Worm (Caenorhabditis elegans) whole organism, midembryonic: ENCODE results near the gene csp-2.

ENCODE experiments used
- T22C8.4 ChIP-seq: fragments of 200-800 bp; sonication (Bioruptor generic); IDR thresholded peaks from 2 replicates; pipeline ENCODE4 v1.3.6; 2022; ENCODE audit warnings: missing genetic modification characterization, missing compliant biosample characterization
- cog-1 ChIP-seq: sonication (generic microtip); optimal IDR thresholded peaks from 2 replicates; lab custom pipeline; 2016; ENCODE audit warnings: missing genetic modification characterization, missing compliant biosample characterization
- flt-1 ChIP-seq: fragments of 200-800 bp; sonication (Bioruptor generic); IDR thresholded peaks from 2 replicates; pipeline ENCODE4 v1.3.6; 2022; ENCODE audit warnings: missing genetic modification characterization, missing compliant biosample characterization
- klf-2 ChIP-seq: fragments of 200-800 bp; sonication (Bioruptor generic); conservative IDR thresholded peaks from 2 replicates; pipeline ENCODE4 v1.3.6; 2022; ENCODE audit warnings: missing genetic modification reagents, missing genetic modification characterization, missing compliant biosample characterization
- med-1 ChIP-seq: sonication (generic microtip); optimal IDR thresholded peaks from 2 replicates; lab custom pipeline; 2017; ENCODE audit warnings: missing genetic modification characterization, mild to moderate bottlenecking, missing compliant biosample characterization, antibody characterized with exemption, missing genetic modification reagents; ENCODE audit not compliant: insufficient read depth
- ref-1 ChIP-seq: fragments of 200-800 bp; sonication (Bioruptor generic); conservative IDR thresholded peaks from 2 replicates; pipeline ENCODE4 v1.3.6; 2022; ENCODE audit warnings: missing genetic modification reagents, missing genetic modification characterization, missing compliant biosample characterization
- tab-1 ChIP-seq: fragments of 200-800 bp; sonication (Bioruptor generic); IDR thresholded peaks from 2 replicates; pipeline ENCODE4 v1.3.6; 2022; ENCODE audit warnings: missing genetic modification characterization, missing compliant biosample characterization
- ztf-23 ChIP-seq: fragments of 200-800 bp; sonication (Bioruptor generic); IDR thresholded peaks from 2 replicates; pipeline ENCODE4 v1.3.6; 2022; ENCODE audit warnings: missing genetic modification reagents, missing genetic modification characterization, missing compliant biosample characterization
- ztf-29 ChIP-seq: fragments of 200-800 bp; sonication (Bioruptor generic); IDR thresholded peaks from 2 replicates; pipeline ENCODE4 v1.3.6; 2022; ENCODE audit warnings: missing genetic modification reagents, missing genetic modification characterization, missing compliant biosample characterization

The csp-2 gene

ce11 chrIV:6325772-6326171, 18.2 kb downstream of the csp-2 start:
- no peak for TF ChIP-seq tab-1 (GFP tag; lab: Robert Waterston, UW)

- no peak for TF ChIP-seq T22C8.4 (GFP tag; lab: Robert Waterston, UW)
- no peak for TF ChIP-seq ref-1 (GFP tag; lab: Robert Waterston, UW)
These were observed 18.9 kb downstream of the csp-2 start, which contains the start of gene lsm-8 for ce11 chrIV:6326448-6326847. Gene lsm-8 (plus strand): TSS chrIV:6326526.

ce11 chrIV:6327363-6328015, 19.9 kb downstream of the csp-2 start:
- TF ChIP-seq ztf-29 (GFP tag; lab: Robert Waterston, UW): no peak
- TF ChIP-seq cog-1 (tag; lab: Kevin White, UChicago): no peak
- no peak for TF ChIP-seq flt-1
- no peak for TF ChIP-seq ref-1 (GFP tag; lab: Robert Waterston, UW)
- TF ChIP-seq ztf-23 (GFP tag; lab: Robert Waterston, UW): no peak
- no peak for TF ChIP-seq med-1 (GFP tag; lab: Kevin White, UChicago)
- TF ChIP-seq klf-2 (GFP tag; lab: Robert Waterston, UW): no peak
- TF ChIP-seq tab-1 (GFP tag; lab: Robert Waterston, UW): no peak
- TF ChIP-seq T22C8.4 (GFP tag; lab: Robert Waterston, UW): no peak

- TF ChIP-seq cog-1 (tag; lab: Kevin White, UChicago): no peak
- TF ChIP-seq ztf-29 (GFP tag; lab: Robert Waterston, UW): no peak
- no peak for TF ChIP-seq med-1 (GFP tag; lab: Kevin White, UChicago)
- TF ChIP-seq T22C8.4 (GFP tag; lab: Robert Waterston, UW): no peak
- no peak for TF ChIP-seq ref-1 (GFP tag; lab: Robert Waterston, UW)
- TF ChIP-seq flt-1: no peak
- no peak for TF ChIP-seq ztf-23 (GFP tag; lab: Robert Waterston, UW)
- TF ChIP-seq tab-1 (GFP tag; lab: Robert Waterston, UW): no peak
- TF ChIP-seq klf-2 (GFP tag; lab: Robert Waterston, UW): no peak
These were observed 20.7 kb downstream of the csp-2 start for ce11 chrIV:6328198-6328597.

- no peak for TF ChIP-seq flt-1
- TF ChIP-seq tab-1 (GFP tag; lab: Robert Waterston, UW): no peak
- TF ChIP-seq ref-1 (GFP tag; lab: Robert Waterston, UW): no peak
- no peak for TF ChIP-seq ztf-29 (GFP tag; lab: Robert Waterston, UW)
- no peak for TF ChIP-seq cog-1 (tag; lab: Kevin White, UChicago)
These were observed 21.8 kb downstream of the csp-2 start, which contains the start of gene seu-1 for ce11 chrIV:6329339-6329738. Gene seu-1 (plus strand): TSS chrIV:6329639.

- TF ChIP-seq klf-2 (GFP tag; lab: Robert Waterston, UW) (no peak), tab-1 (GFP tag; lab: Robert Waterston, UW) (no peak)
These were observed 23.3 kb downstream of the csp-2 start for ce11 chrIV:6330790-6331189.

ce11 chrIV:6333915-6334314, 26.4 kb downstream of the csp-2 start, which contains the start of gene blos-2:
Gene blos-2 (plus strand): TSS chrIV:6334215.
- TF ChIP-seq tab-1 (GFP tag; lab: Robert Waterston, UW) (no peak), klf-2 (GFP tag; lab: Robert Waterston, UW) (no peak), T22C8.4 (GFP tag; lab: Robert Waterston, UW) (no peak), cog-1 (tag; lab: Kevin White, UChicago) (no peak)

ce11 chrIV:6335908-6336307, 28.4 kb downstream of the csp-2 start, which contains the start of gene mif-4:
Gene mif-4 (minus strand): TSS chrIV:6335994.
- TF ChIP-seq flt-1 (0 out of 2 replicates have a peak, but pooled peaks have one; percentile 40), ztf-29 (GFP tag; lab: Robert Waterston, UW) (no peak)

ce11 chrIV:6336748-6337147, 29.2 kb downstream of the csp-2 start:
- 0 out of 2 replicates have a peak, but pooled peaks have one; percentile 50 for TF ChIP-seq flt-1
- TF ChIP-seq ztf-23 (GFP tag; lab: Robert Waterston, UW): no peak; the same call in 1 of the 2 replicates
- peak; percentile 44 for TF ChIP-seq cog-1 (tag; lab: Kevin White, UChicago)

ce11 chrIV:6337353-6337752, 29.8 kb downstream of the csp-2 start, which contains the start of gene ipla-6:
Gene ipla-6 (plus strand): TSS chrIV:6337653.
- TF ChIP-seq T22C8.4 (GFP tag; lab: Robert Waterston, UW) (no peak), tab-1 (GFP tag; lab: Robert Waterston, UW) (no peak), flt-1 (no peak), klf-2 (GFP tag; lab: Robert Waterston, UW) (no peak), cog-1 (tag; lab: Kevin White, UChicago) (no peak), med-1 (GFP tag; lab: Kevin White, UChicago) (no peak), ztf-23 (GFP tag; lab: Robert Waterston, UW) (no peak), ztf-29 (GFP tag; lab: Robert Waterston, UW) (no peak), ref-1 (GFP tag; lab: Robert Waterston, UW) (no peak)

ce11 chrIV:6342431-6342830, 34.9 kb downstream of the csp-2 start, which contains the start of gene Y73B6BL.288:
Gene Y73B6BL.288 (minus strand): TSS chrIV:6342531.
- no peak for TF ChIP-seq tab-1 (GFP tag; lab: Robert Waterston, UW)
